Worm (Caenorhabditis elegans): Measurements from ENCODE around the gene cpi-1.
A peak's percentile ranks its signal among the peaks of the same experiment; 100 is the strongest.

Gene cpi-1

DNA sequence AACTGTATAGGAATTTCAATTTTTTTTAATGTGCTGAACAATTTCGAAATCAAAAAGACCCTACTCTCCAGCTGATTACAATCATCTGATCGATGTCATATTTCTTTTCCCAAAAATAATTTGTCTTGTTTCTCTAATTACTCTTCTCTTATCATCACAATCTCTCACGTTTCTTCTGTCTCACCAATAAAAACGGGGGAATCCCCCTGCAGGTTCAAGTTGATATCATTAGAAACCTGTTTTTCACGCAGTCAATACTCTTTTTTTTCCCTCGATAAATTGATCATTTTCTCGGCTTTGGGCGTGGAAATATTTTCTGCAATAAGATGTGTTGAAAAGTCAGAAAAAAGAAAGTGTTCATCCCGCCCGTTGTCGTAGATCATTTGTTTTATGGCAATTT lies 6.3 kb upstream of the cpi-1 start (continued):
- TF ChIP-seq tbp1 (GFP tag; optimal IDR thresholded peaks at IDR 0.05), result no peak
- no peak for TF ChIP-seq lsy-27 (tag; optimal IDR thresholded peaks at IDR 0.05; ENCODE audit: borderline replicate concordance, insufficient read depth)
- no peak for TF ChIP-seq repo-1 (tag; optimal IDR thresholded peaks at IDR 0.05)
- TF ChIP-seq nfyb-1 (GFP tag; IDR thresholded peaks at IDR 0.05), result no peak
- no peak for TF ChIP-seq ceh-58 (GFP tag; IDR thresholded peaks at IDR 0.05)
- TF ChIP-seq K11D2.4 (GFP tag; IDR thresholded peaks at IDR 0.05), result peak; percentile 56; the same call in 1 of the 2 replicates
- no peak for TF ChIP-seq pha-4 (tag; optimal IDR thresholded peaks at IDR 0.05)
- no peak for TF ChIP-seq ccch-3 (GFP tag; optimal IDR thresholded peaks at IDR 0.05)
- peak; percentile 48 for TF ChIP-seq ztf-26 (tag; optimal IDR thresholded peaks at IDR 0.05)
- no peak for TF ChIP-seq F52B5.7 (tag; optimal IDR thresholded peaks at IDR 0.05)
- no peak for TF ChIP-seq fkh-3 (tag; optimal IDR thresholded peaks at IDR 0.05)
- no peak for TF ChIP-seq attf-6 (GFP tag; IDR thresholded peaks at IDR 0.05)
- TF ChIP-seq akir-1 (GFP tag; optimal IDR thresholded peaks at IDR 0.05), result no peak
- no peak for TF ChIP-seq F39B2.1 (GFP tag; IDR thresholded peaks at IDR 0.05)
- TF ChIP-seq T07F8.4 (tag; optimal IDR thresholded peaks at IDR 0.05), result no peak
- TF ChIP-seq B0035.1 (tag; optimal IDR thresholded peaks at IDR 0.05), result no peak
- no peak for TF ChIP-seq K12H6.12 (tag; optimal IDR thresholded peaks at IDR 0.05)
- TF ChIP-seq lin-40 (tag; optimal IDR thresholded peaks at IDR 0.05), result peak; percentile 73
- TF ChIP-seq bed-2 (GFP tag; IDR thresholded peaks at IDR 0.05), result no peak
- no peak for TF ChIP-seq dox-1 (GFP tag; IDR thresholded peaks at IDR 0.05)
- no peak for TF ChIP-seq madf-8 (GFP tag; conservative IDR thresholded peaks at IDR 0.05)
- no peak for TF ChIP-seq zfh-2 (GFP tag; conservative IDR thresholded peaks at IDR 0.05)
- TF ChIP-seq lsl-1 (GFP tag; optimal IDR thresholded peaks at IDR 0.05), result no peak
- TF ChIP-seq nfya-1 (tag; optimal IDR thresholded peaks at IDR 0.05; ENCODE audit: borderline replicate concordance, insufficient read depth), result no peak
- peak; percentile 22; the same call in 1 of the 2 replicates for TF ChIP-seq C06A6.2 (GFP tag; conservative IDR thresholded peaks at IDR 0.05)
- no peak for TF ChIP-seq ceh-40 (GFP tag; IDR thresholded peaks at IDR 0.05)
- no peak for TF ChIP-seq B0019.2 (GFP tag; conservative IDR thresholded peaks at IDR 0.05)
- no peak for TF ChIP-seq F22D6.2 (tag; optimal IDR thresholded peaks at IDR 0.05)
- TF ChIP-seq tlf-1 (GFP tag; optimal IDR thresholded peaks at IDR 0.05), result no peak
- no peak for TF ChIP-seq hlh-26 (GFP tag; conservative IDR thresholded peaks at IDR 0.05)
- no peak for TF ChIP-seq dpl-1 (GFP tag; optimal IDR thresholded peaks at IDR 0.05)
- TF ChIP-seq tbx-9 (tag; optimal IDR thresholded peaks at IDR 0.05; ENCODE audit: borderline replicate concordance), result no peak
- no peak for TF ChIP-seq efl-1 (GFP tag; optimal IDR thresholded peaks at IDR 0.05)
- no peak for TF ChIP-seq B0261.1 (tag; optimal IDR thresholded peaks at IDR 0.05)
- TF ChIP-seq nhr-80 (tag; optimal IDR thresholded peaks at IDR 0.05), result peak; percentile 77
- TF ChIP-seq ceh-79 (tag; optimal IDR thresholded peaks at IDR 0.05), result no peak
- no peak for TF ChIP-seq F37B4.10 (GFP tag; IDR thresholded peaks at IDR 0.05)
- TF ChIP-seq die-1 (tag; optimal IDR thresholded peaks at IDR 0.05), result peak; percentile 64
- TF ChIP-seq ztf-18 (tag; optimal IDR thresholded peaks at IDR 0.05), result no peak
- no peak for TF ChIP-seq him-1 (tag; optimal IDR thresholded peaks at IDR 0.05)
- no peak for TF ChIP-seq hlh-12 (tag; optimal IDR thresholded peaks at IDR 0.05)
- no peak for TF ChIP-seq rpc-1 (optimal IDR thresholded peaks at IDR 0.05)
- no peak for TF ChIP-seq rpc-1 (tag; optimal IDR thresholded peaks at IDR 0.05)
- TF ChIP-seq let-526 (GFP tag; IDR thresholded peaks at IDR 0.05), result no peak
- TF ChIP-seq hsf-1 (GFP tag; IDR thresholded peaks at IDR 0.05), result no peak
- TF ChIP-seq Y79H2A.3 (GFP tag; conservative IDR thresholded peaks at IDR 0.05), result no peak
- no peak for TF ChIP-seq ekl-4 (GFP tag; IDR thresholded peaks at IDR 0.05)
- no peak for TF ChIP-seq mel-28 (tag; optimal IDR thresholded peaks at IDR 0.05; ENCODE audit: borderline replicate concordance)
- no peak for TF ChIP-seq ztf-25 (GFP tag; IDR thresholded peaks at IDR 0.05)
- no peak for TF ChIP-seq snpc-1.1 (tag; optimal IDR thresholded peaks at IDR 0.05; ENCODE audit: insufficient read depth)

Measured in whole organism, young adult.